Worm (Caenorhabditis elegans): Measurements from ENCODE around the gene pbo-4.

DNA sequence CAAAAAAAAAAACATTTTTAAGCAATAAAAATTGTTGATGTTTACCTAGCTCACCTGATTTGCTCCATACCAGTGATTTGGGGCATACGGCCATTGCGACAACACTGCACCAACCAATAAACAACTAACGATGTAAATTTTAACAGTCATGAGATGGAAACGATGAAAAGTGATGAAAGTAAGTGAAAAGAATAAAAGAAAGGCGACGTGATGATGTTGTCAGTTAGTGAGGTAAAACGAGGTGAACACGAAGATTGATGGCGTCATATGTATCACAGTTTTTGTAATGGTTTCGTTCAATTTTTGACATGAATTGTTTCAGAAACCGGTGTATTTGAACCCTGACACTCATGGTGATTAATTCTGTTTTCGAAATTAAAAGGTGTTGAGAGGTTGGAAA, 2.8 kb upstream of the pbo-4 start, which contains the start of gene K09C8.7:
- TF ChIP-seq lin-39 (tag; optimal IDR thresholded peaks at IDR 0.05), result no peak
- TF ChIP-seq ceh-82 (tag; optimal IDR thresholded peaks at IDR 0.05), result no peak
- no peak for TF ChIP-seq snpc-4 (tag; optimal IDR thresholded peaks at IDR 0.05)
- no peak for TF ChIP-seq elt-1 (tag; optimal IDR thresholded peaks at IDR 0.05)
- no peak for TF ChIP-seq zag-1 (tag; optimal IDR thresholded peaks at IDR 0.05)
- TF ChIP-seq lin-13 (GFP tag; optimal IDR thresholded peaks at IDR 0.05), result no peak
- no peak for TF ChIP-seq sem-4 (tag; optimal IDR thresholded peaks at IDR 0.05)
